Worm (Caenorhabditis elegans): ENCODE data around the gene K04A8.1.

The K04A8.1 gene

DNA sequence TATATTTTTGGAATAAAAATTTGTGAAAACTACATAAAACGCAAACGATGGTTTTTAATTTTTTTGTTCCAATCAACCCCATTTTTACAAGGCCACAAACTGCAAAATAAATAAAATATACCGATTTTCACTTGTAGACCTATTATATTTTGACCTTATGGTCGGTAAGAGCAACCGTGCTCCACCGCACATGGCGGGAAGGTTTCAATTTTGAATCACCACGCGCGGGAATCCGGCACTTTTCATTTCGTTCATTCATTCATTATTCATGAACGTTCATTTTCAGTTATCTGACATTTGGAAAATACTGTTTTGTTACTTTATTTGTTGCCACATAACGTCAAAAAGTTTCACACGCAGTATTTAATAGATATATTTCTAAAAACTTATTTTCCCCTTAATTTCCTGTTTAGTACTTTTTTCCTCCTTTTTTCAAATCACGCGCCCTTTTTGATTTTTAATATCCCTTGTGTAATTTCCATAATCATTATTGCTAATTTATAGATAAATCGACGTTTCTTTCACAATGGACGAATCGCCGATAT, 27.6 kb downstream of the K04A8.1 start, which contains the start of gene hcp-1:
Gene hcp-1 (plus strand): TSS at position 495 of the 545 bp plus-strand sequence.
- TF ChIP-seq ZK546.5 (tag; optimal IDR thresholded peaks at IDR 0.05) (no peak), nhr-129 (tag; optimal IDR thresholded peaks at IDR 0.05) (no peak), fos-1 (tag; optimal IDR thresholded peaks at IDR 0.05) (peak; percentile 10), mdl-1 (tag; optimal IDR thresholded peaks at IDR 0.05) (no peak), nhr-77 (tag; optimal IDR thresholded peaks at IDR 0.05) (no peak), gmeb-1 (tag; optimal IDR thresholded peaks at IDR 0.05) (peak; percentile 84), unc-55 (GFP tag; optimal IDR thresholded peaks at IDR 0.05) (peak; percentile 46)

ce11 chrV:6602556-6603062, 36.5 kb downstream of the K04A8.1 start, which contains the start of gene ZK1055.6:
Gene ZK1055.6, minus strand, starts transcription at chrV:6602606.
- TF ChIP-seq unc-55 (GFP tag; optimal IDR thresholded peaks at IDR 0.05) = no peak
- TF ChIP-seq nhr-10 (tag; optimal IDR thresholded peaks at IDR 0.05) = no peak
- no peak for TF ChIP-seq mdl-1 (tag; optimal IDR thresholded peaks at IDR 0.05)
- TF ChIP-seq ZK546.5 (tag; optimal IDR thresholded peaks at IDR 0.05) = no peak
- TF ChIP-seq ztf-11 (tag; optimal IDR thresholded peaks at IDR 0.05) = no peak
- TF ChIP-seq nhr-23 (tag; optimal IDR thresholded peaks at IDR 0.05) = no peak
- TF ChIP-seq C34F6.9 (tag; optimal IDR thresholded peaks at IDR 0.05) = no peak
- no peak for TF ChIP-seq sma-9 (GFP tag; optimal IDR thresholded peaks at IDR 0.05)
- TF ChIP-seq sma-9 (tag; optimal IDR thresholded peaks at IDR 0.05) = no peak
- TF ChIP-seq gmeb-1 (tag; optimal IDR thresholded peaks at IDR 0.05) = no peak
- no peak for TF ChIP-seq zag-1 (tag; optimal IDR thresholded peaks at IDR 0.05)
- no peak for TF ChIP-seq ztf-1 (GFP tag; conservative IDR thresholded peaks at IDR 0.05)
- TF ChIP-seq ceh-16 (tag; optimal IDR thresholded peaks at IDR 0.05) = no peak
- no peak for TF ChIP-seq egl-27 (tag; optimal IDR thresholded peaks at IDR 0.05)
- no peak for TF ChIP-seq nhr-129 (tag; optimal IDR thresholded peaks at IDR 0.05)
- no peak for TF ChIP-seq sem-4 (tag; optimal IDR thresholded peaks at IDR 0.05)
- no peak for TF ChIP-seq peb-1 (tag; optimal IDR thresholded peaks at IDR 0.05)
- no peak for TF ChIP-seq nhr-11 (tag; optimal IDR thresholded peaks at IDR 0.05)

ce11 chrV:6605275-6605674, 39.1 kb downstream of the K04A8.1 start, which contains the start of gene ZK1055.7:
Gene ZK1055.7, minus strand, starts transcription at chrV:6605375.
- TF ChIP-seq mab-5 (tag; optimal IDR thresholded peaks at IDR 0.05) (no peak), nhr-129 (tag; optimal IDR thresholded peaks at IDR 0.05) (no peak), blmp-1 (tag; optimal IDR thresholded peaks at IDR 0.05; ENCODE audit: insufficient read depth) (no peak), elt-3 (tag; optimal IDR thresholded peaks at IDR 0.05) (no peak), R02D3.7 (tag; optimal IDR thresholded peaks at IDR 0.05) (no peak), ztf-1 (GFP tag; conservative IDR thresholded peaks at IDR 0.05) (no peak), ztf-11 (tag; optimal IDR thresholded peaks at IDR 0.05) (no peak), ceh-82 (tag; optimal IDR thresholded peaks at IDR 0.05) (no peak), gmeb-1 (tag; optimal IDR thresholded peaks at IDR 0.05) (no peak), mbf-1 (tag; optimal IDR thresholded peaks at IDR 0.05) (no peak), lin-39 (tag; optimal IDR thresholded peaks at IDR 0.05) (no peak), unc-55 (GFP tag; optimal IDR thresholded peaks at IDR 0.05) (no peak), nhr-6 (tag; optimal IDR thresholded peaks at IDR 0.05) (no peak)

DNA sequence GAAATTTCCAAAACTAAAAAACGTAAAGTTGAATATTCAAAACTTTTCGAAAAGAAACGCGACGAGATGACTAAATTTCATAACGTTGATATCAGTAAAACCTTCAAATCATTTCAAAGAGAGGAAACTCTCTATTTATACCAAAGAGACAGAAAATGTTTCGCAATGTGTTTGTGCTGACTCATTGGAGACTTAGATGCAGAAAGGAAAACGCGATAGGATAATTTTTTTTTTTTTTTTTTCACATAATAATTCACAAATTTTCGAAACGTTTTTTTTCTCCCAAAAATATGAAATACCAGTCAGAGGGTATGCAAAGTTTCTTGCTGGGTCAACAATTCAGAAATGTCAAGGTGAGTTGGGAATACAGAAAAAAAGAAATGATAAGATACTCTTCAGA, 40.1 kb downstream of the K04A8.1 start:
- TF ChIP-seq ceh-82 (tag; optimal IDR thresholded peaks at IDR 0.05) (no peak), gmeb-1 (tag; optimal IDR thresholded peaks at IDR 0.05) (peak; percentile 47), nhr-12 (tag; optimal IDR thresholded peaks at IDR 0.05) (no peak), fos-1 (tag; optimal IDR thresholded peaks at IDR 0.05) (peak; percentile 88), skn-1 (tag; optimal IDR thresholded peaks at IDR 0.05) (peak; percentile 48), unc-55 (GFP tag; optimal IDR thresholded peaks at IDR 0.05) (peak; percentile 76)

ce11 chrV:6611058-6611457, 44.9 kb downstream of the K04A8.1 start, which contains the start of gene gon-14:
Gene gon-14, minus strand, starts transcription at chrV:6611158.
- no peak for TF ChIP-seq lin-11 (tag; optimal IDR thresholded peaks at IDR 0.05)
- TF ChIP-seq ZK546.5 (tag; optimal IDR thresholded peaks at IDR 0.05) = no peak
- no peak for TF ChIP-seq lin-39 (tag; optimal IDR thresholded peaks at IDR 0.05)
- TF ChIP-seq zag-1 (tag; optimal IDR thresholded peaks at IDR 0.05) = no peak
- TF ChIP-seq ama-1 (optimal IDR thresholded peaks at IDR 0.05) = no peak
- TF ChIP-seq unc-55 (GFP tag; optimal IDR thresholded peaks at IDR 0.05) = no peak
- TF ChIP-seq nhr-10 (tag; optimal IDR thresholded peaks at IDR 0.05) = no peak
- no peak for TF ChIP-seq ztf-4 (tag; optimal IDR thresholded peaks at IDR 0.05)
- no peak for TF ChIP-seq lsy-2 (tag; optimal IDR thresholded peaks at IDR 0.05)
- TF ChIP-seq nhr-6 (tag; optimal IDR thresholded peaks at IDR 0.05) = no peak
- no peak for TF ChIP-seq sem-4 (tag; optimal IDR thresholded peaks at IDR 0.05)
- no peak for TF ChIP-seq mab-5 (tag; optimal IDR thresholded peaks at IDR 0.05)
- no peak for TF ChIP-seq ztf-1 (GFP tag; conservative IDR thresholded peaks at IDR 0.05)
- TF ChIP-seq nhr-11 (tag; optimal IDR thresholded peaks at IDR 0.05) = no peak
- TF ChIP-seq sma-3 (GFP tag; optimal IDR thresholded peaks at IDR 0.05) = no peak
- no peak for TF ChIP-seq nhr-25 (tag; optimal IDR thresholded peaks at IDR 0.05)

Measured in whole organism, L2 larva.